Worm (Caenorhabditis elegans) whole organism, L4 larva: Measurements from ENCODE around the gene F01D5.3.
A peak's percentile ranks its signal among the peaks of the same experiment; 100 is the strongest.

Experiments
- T26A8.4 ChIP-seq: fragments of 200-800 bp; sonication (Bioruptor generic); IDR thresholded peaks from 2 replicates; pipeline ENCODE4 v1.3.6; 2022; ENCODE audit warnings: missing genetic modification characterization, missing compliant biosample characterization
- Y48G9A.11 ChIP-seq: fragments of 200-800 bp; sonication (Bioruptor generic); IDR thresholded peaks from 2 replicates; pipeline ENCODE4 v1.3.6; 2022; ENCODE audit warnings: missing genetic modification reagents, missing genetic modification characterization, missing compliant biosample characterization
- aha-1 ChIP-seq: fragments of 150-350 bp; peaks from one replicate; lab custom pipeline; 2014; ENCODE audit warnings: missing biosample characterization, missing genetic modification characterization
- attf-4 ChIP-seq: sonication (generic microtip); optimal IDR thresholded peaks from 3 replicates; lab custom pipeline; 2017; ENCODE audit warnings: missing biosample characterization, missing genetic modification characterization
- ceh-32 ChIP-seq: sonication (generic microtip); optimal IDR thresholded peaks from 2 replicates; lab custom pipeline; 2016; ENCODE audit warnings: mild to moderate bottlenecking, missing genetic modification characterization, missing compliant biosample characterization; ENCODE audit not compliant: poor library complexity
- ceh-82 ChIP-seq: sonication (generic microtip); optimal IDR thresholded peaks from 2 replicates; lab custom pipeline; 2017; ENCODE audit warnings: missing biosample characterization, missing genetic modification characterization
- daf-16 ChIP-seq, 3 experiments: sonication (generic microtip); optimal IDR thresholded peaks; 2 replicates each; lab custom pipeline; 2016 to 2017; ENCODE audit warnings: missing genetic modification characterization in 3 of 3, missing genetic modification reagents in 3 of 3, mild to moderate bottlenecking in 2 of 3, missing compliant biosample characterization in 2 of 3, missing biosample characterization in 1 of 3, moderate library complexity in 1 of 3
- egl-27 ChIP-seq: sonication (generic microtip); optimal IDR thresholded peaks from 3 replicates; lab custom pipeline; 2017; ENCODE audit warnings: missing biosample characterization, missing genetic modification reagents, missing genetic modification characterization
- egl-43 ChIP-seq: fragments of 200-800 bp; sonication (Bioruptor generic); IDR thresholded peaks from 2 replicates; pipeline ENCODE4 v1.3.6; 2022; ENCODE audit warnings: missing genetic modification reagents, missing genetic modification characterization, missing compliant biosample characterization
- hlh-11 ChIP-seq: fragments of 200-800 bp; sonication (Bioruptor generic); optimal IDR thresholded peaks from 2 replicates; lab custom pipeline; 2018; ENCODE audit warnings: mild to moderate bottlenecking, missing genetic modification characterization, missing compliant biosample characterization
- hlh-30 ChIP-seq: sonication (generic microtip); optimal IDR thresholded peaks from 2 replicates; lab custom pipeline; 2017; ENCODE audit warnings: antibody characterized with exemption, mild to moderate bottlenecking, missing genetic modification characterization, missing compliant biosample characterization; ENCODE audit not compliant: insufficient read depth
- lim-7 ChIP-seq: fragments of 200-800 bp; sonication (Bioruptor generic); IDR thresholded peaks from 2 replicates; pipeline ENCODE4 v1.3.6; 2022; ENCODE audit warnings: missing genetic modification characterization, missing compliant biosample characterization
- lin-13 ChIP-seq: fragments of 150-350 bp; optimal IDR thresholded peaks from 2 replicates; lab custom pipeline; 2014; ENCODE audit warnings: missing biosample characterization, missing genetic modification reagents, missing genetic modification characterization
- lin-39 ChIP-seq: fragments of 150-350 bp; optimal IDR thresholded peaks from 2 replicates; lab custom pipeline; 2014; ENCODE audit warnings: missing biosample characterization, missing genetic modification reagents, missing genetic modification characterization
- mdl-1 ChIP-seq, 2 experiments: fragments of 150-350 bp in 1 of 2; sonication (generic microtip) in 1 of 2; optimal IDR thresholded peaks; 2 replicates each; lab custom pipeline; 2014 to 2017; ENCODE audit warnings: missing biosample characterization in 2 of 2, missing genetic modification characterization in 2 of 2
- mdt-29 ChIP-seq: fragments of 200-800 bp; sonication (Bioruptor generic); IDR thresholded peaks from 2 replicates; pipeline ENCODE4 v1.3.6; 2022; ENCODE audit warnings: missing genetic modification reagents, missing genetic modification characterization, missing compliant biosample characterization
- mes-2 ChIP-seq: sonication (generic microtip); optimal IDR thresholded peaks from 2 replicates; lab custom pipeline; 2016; ENCODE audit warnings: missing genotype, mild to moderate bottlenecking, missing genetic modification characterization, missing compliant biosample characterization; ENCODE audit not compliant: poor library complexity, severe bottlenecking
- nhr-237 ChIP-seq: sonication (generic microtip); optimal IDR thresholded peaks from 2 replicates; lab custom pipeline; 2017; ENCODE audit warnings: missing biosample characterization, missing genetic modification characterization
- nhr-28 ChIP-seq: fragments of 150-350 bp; optimal IDR thresholded peaks from 2 replicates; lab custom pipeline; 2014; ENCODE audit warnings: missing biosample characterization, missing genetic modification characterization
- nhr-48 ChIP-seq: sonication (generic microtip); optimal IDR thresholded peaks from 2 replicates; lab custom pipeline; 2016; ENCODE audit warnings: mild to moderate bottlenecking, missing genetic modification characterization, missing compliant biosample characterization
- sdz-12 ChIP-seq: fragments of 200-800 bp; sonication (Bioruptor generic); optimal IDR thresholded peaks from 2 replicates; lab custom pipeline; 2018; ENCODE audit warnings: mild to moderate bottlenecking, missing genetic modification characterization, missing compliant biosample characterization
- set-16 ChIP-seq: fragments of 200-800 bp; sonication (Bioruptor generic); IDR thresholded peaks from 2 replicates; pipeline ENCODE4 v1.3.6; 2022; ENCODE audit warnings: missing genetic modification reagents, missing genetic modification characterization, missing compliant biosample characterization
- skn-1 ChIP-seq: fragments of 150-350 bp; optimal IDR thresholded peaks from 2 replicates; lab custom pipeline; 2014; ENCODE audit warnings: missing biosample characterization, missing genetic modification characterization
- snpc-4 ChIP-seq: fragments of 150-350 bp; optimal IDR thresholded peaks from 2 replicates; lab custom pipeline; 2014; ENCODE audit warnings: missing biosample characterization, missing genetic modification characterization
- spr-3 ChIP-seq: fragments of 200-800 bp; sonication (Bioruptor generic); optimal IDR thresholded peaks from 2 replicates; lab custom pipeline; 2018; ENCODE audit warnings: mild to moderate bottlenecking, missing genetic modification characterization, missing compliant biosample characterization
- tag-97 ChIP-seq: fragments of 200-800 bp; sonication (Bioruptor generic); IDR thresholded peaks from 2 replicates; pipeline ENCODE4 v1.3.6; 2022; ENCODE audit warnings: missing genetic modification characterization, missing compliant biosample characterization
- unc-62 ChIP-seq, 3 experiments: fragments of 150-350 bp in 1 of 3; sonication (generic microtip); optimal IDR thresholded peaks in 2 of 3; peaks in 1 of 3; 1 replicate in 1 of 3; 2 replicates in 2 of 3; lab custom pipeline; 2014 to 2017; ENCODE audit warnings: missing biosample characterization in 3 of 3, missing genetic modification characterization in 3 of 3, missing genetic modification reagents in 3 of 3, missing genotype in 1 of 3
- zag-1 ChIP-seq: fragments of 150-350 bp; optimal IDR thresholded peaks from 2 replicates; lab custom pipeline; 2014; ENCODE audit warnings: missing biosample characterization, missing genetic modification characterization
- zfp-3 ChIP-seq: fragments of 200-800 bp; sonication (Bioruptor generic); conservative IDR thresholded peaks from 2 replicates; pipeline ENCODE4 v1.3.6; 2022; ENCODE audit warnings: missing genetic modification reagents, missing genetic modification characterization, missing compliant biosample characterization

Gene F01D5.3

DNA sequence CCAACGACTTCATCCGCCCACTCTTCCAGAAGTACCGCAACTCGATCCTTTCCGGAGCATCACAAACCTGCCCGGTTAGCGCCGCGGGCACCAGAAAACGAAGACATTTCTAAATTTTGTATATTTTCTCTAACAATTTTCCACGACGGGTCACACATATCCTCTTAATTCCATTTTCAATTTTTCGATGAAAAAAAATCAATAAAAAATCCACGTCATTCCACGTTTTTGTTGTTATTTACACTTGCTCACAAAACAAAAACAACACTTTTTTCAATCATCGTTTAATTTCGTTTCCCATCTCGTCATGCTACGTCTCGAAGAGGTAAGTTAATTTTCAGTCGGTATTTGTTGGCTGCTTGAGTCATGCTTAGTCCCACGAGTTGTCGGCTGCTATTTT is 8.4 kb upstream of the F01D5.3 start, which contains the start of gene F01D5.7:
Gene F01D5.7, plus strand, starts transcription at position 301 of the 400 bp plus-strand sequence.
- no peak for TF ChIP-seq skn-1 (tag; lab: Kevin White, UChicago)

DNA sequence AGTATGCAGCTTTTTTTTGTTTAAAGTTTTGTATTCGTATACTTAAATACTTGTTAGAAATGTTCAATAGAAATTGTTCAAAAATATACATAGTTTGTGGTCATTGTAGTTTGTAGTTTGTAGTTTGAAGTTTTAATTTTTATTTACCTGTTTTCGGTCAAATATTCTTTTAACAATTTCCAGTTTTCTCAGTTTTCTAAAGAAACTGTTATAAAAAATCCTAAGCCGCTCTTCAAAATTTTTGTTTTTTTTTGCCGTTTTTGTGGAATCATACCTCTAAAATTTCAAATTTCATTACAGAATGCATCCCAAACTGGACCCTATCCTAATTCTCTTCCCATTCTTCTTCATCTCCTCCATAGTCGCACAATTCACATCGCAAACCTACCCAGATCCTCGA is 6.3 kb upstream of the F01D5.3 start, which contains the start of gene F01D5.6:
Gene F01D5.6, plus strand, starts transcription at position 301 of the 400 bp plus-strand sequence.
- TF ChIP-seq lim-7 (GFP tag; lab: Robert Waterston, UW) (no peak), nhr-237 (tag; lab: Kevin White, UChicago) (no peak)
- TF ChIP-seq, all 104 proteins: peak for 0

DNA sequence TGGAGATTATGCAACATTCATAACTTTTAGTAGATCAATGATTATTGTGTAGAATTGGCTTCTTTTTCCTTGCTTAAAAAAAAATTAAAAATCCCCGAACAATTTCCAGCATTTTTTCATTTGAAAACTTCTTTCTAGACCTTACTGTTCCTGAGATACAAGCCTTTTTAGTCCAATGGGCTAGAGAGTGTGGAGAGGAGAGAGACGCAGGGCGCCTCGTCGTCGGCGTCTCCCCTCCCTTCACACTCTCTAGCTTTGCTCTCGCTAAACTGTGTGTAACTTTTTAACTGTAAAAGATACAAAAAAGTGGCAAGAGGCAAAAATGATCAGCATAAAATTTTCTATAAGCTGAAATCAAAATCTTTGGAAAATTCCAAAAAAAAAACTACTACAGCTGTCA is 5.2 kb upstream of the F01D5.3 start:
- TF ChIP-seq ceh-32 (tag; lab: Kevin White, UChicago) (no peak), mdt-29 (GFP tag; lab: Robert Waterston, UW) (no peak), lin-13 (GFP tag; lab: Kevin White, UChicago) (no peak), zag-1 (tag; lab: Kevin White, UChicago) (no peak), mes-2 (no peak), spr-3 (GFP tag; lab: Kevin White, UChicago) (no peak)

DNA sequence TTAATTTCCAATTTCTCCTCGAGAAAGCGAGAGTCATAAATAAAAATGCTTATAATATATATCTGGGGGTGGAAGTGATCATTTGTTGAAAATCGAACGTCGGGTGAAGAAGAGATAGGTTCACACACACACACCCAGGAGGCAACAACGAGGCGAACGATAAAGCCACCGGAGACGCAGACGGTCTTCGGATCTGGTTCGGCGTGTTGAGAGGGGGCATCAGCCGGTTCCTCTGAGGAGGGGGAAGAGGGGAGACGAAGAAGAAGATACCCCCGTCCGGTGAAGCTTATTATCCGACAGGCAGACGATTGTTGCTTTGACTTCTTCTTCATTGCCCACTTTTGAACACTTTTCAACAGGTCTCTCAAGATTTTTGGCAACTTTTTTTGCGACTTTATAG is 4.8 kb upstream of the F01D5.3 start:
- TF ChIP-seq attf-4: no peak
- TF ChIP-seq nhr-48 (tag; lab: Kevin White, UChicago): peak; percentile 23
- TF ChIP-seq snpc-4 (tag; lab: Kevin White, UChicago): no peak
- peak; percentile 35 for TF ChIP-seq aha-1 (tag; lab: Kevin White, UChicago)
- no peak for TF ChIP-seq sdz-12 (GFP tag; lab: Kevin White, UChicago)
- no peak for TF ChIP-seq ceh-82 (tag; lab: Kevin White, UChicago)
- no peak for TF ChIP-seq zfp-3 (GFP tag; lab: Robert Waterston, UW)
- TF ChIP-seq mdl-1 (tag; optimal IDR thresholded peaks at IDR 0.05; lab: Kevin White, UChicago): peak in 1 of 2 experiments; percentile 7
- 0 out of 2 replicates have a peak, but pooled peaks have one; percentile 20 for TF ChIP-seq T26A8.4 (GFP tag; lab: Robert Waterston, UW)
- TF ChIP-seq Y48G9A.11: no peak
- no peak for TF ChIP-seq nhr-237 (tag; lab: Kevin White, UChicago)
- no peak for TF ChIP-seq lin-39
- peak; percentile 51 for TF ChIP-seq hlh-11 (tag; lab: Kevin White, UChicago)
- peak; percentile 57; the same call in 1 of the 2 replicates for TF ChIP-seq set-16

- no peak for TF ChIP-seq egl-43 (GFP tag; lab: Robert Waterston, UW)
- TF ChIP-seq tag-97: no peak
- peak; percentile 41 for TF ChIP-seq snpc-4 (tag; lab: Kevin White, UChicago)
- peak; percentile 51 for TF ChIP-seq nhr-28 (tag; lab: Kevin White, UChicago)
- TF ChIP-seq zag-1 (tag; lab: Kevin White, UChicago): no peak
- peak; percentile 12 for TF ChIP-seq hlh-11 (tag; lab: Kevin White, UChicago)
- no peak for TF ChIP-seq egl-27 (tag; lab: Kevin White, UChicago)
Observed at ce11 chrII:14003821-14004430, 4.0 kb upstream of the F01D5.3 start.

DNA sequence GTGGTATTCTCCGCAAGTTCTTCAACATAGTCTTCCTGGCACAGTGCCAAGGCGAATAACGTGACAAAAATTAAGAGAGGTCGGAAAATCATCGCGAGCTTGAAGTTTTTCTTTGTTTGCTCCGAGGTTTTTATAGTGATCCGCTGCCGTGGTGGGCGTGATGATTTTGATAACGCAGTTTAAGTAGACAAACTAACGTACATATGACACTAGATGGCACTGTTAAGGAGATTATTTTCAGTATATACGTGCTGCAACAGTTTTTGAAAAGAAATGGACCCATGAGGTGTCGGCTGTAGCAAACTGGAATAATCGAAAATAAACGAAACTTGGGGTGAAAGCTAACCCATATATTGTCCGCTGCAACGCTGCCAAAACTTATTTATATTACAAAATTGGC is 2.3 kb upstream of the F01D5.3 start, which contains the start of gene F01D5.5:
Gene F01D5.5, minus strand, starts transcription at position 101 of the 400 bp plus-strand sequence.
- TF ChIP-seq unc-62 (GFP tag; optimal IDR thresholded peaks at IDR 0.05 in 1 of 2; lab: Kevin White, UChicago) (peak in 1 of 2 experiments; percentile 30), unc-62 (tag; optimal IDR thresholded peaks at IDR 0.05; lab: Kevin White, UChicago) (no peak), hlh-30 (tag; lab: Kevin White, UChicago) (no peak), daf-16 (GFP tag; optimal IDR thresholded peaks at IDR 0.05; lab: Kevin White, UChicago) (no peak), daf-16 (tag; optimal IDR thresholded peaks at IDR 0.05; lab: Kevin White, UChicago) (peak; percentile 15)
